Worm (Caenorhabditis elegans) whole organism, L1 larva: ENCODE results near the gene cst-1.

ENCODE experiments used
- C04F5.9 ChIP-seq: sonication (generic microtip); optimal IDR thresholded peaks from 2 replicates; lab custom pipeline; 2016; ENCODE audit warnings: missing genetic modification characterization, missing compliant biosample characterization
- C16A3.4 ChIP-seq: fragments of 150-350 bp; optimal IDR thresholded peaks from 2 replicates; lab custom pipeline; 2014; ENCODE audit warnings: missing biosample characterization, missing genetic modification characterization
- C34B4.2 ChIP-seq: sonication (generic microtip); optimal IDR thresholded peaks from 2 replicates; lab custom pipeline; 2017; ENCODE audit warnings: mild to moderate bottlenecking, missing genetic modification characterization, missing compliant biosample characterization
- aly-2 ChIP-seq: fragments of 150-350 bp; optimal IDR thresholded peaks from 2 replicates; lab custom pipeline; 2014; ENCODE audit warnings: missing biosample characterization, missing genetic modification characterization
- ama-1 ChIP-seq: fragments of 150-350 bp; optimal IDR thresholded peaks from 2 replicates; lab custom pipeline; 2014
- ceh-8 ChIP-seq: fragments of 200-800 bp; sonication (Bioruptor generic); optimal IDR thresholded peaks from 2 replicates; lab custom pipeline; 2018; ENCODE audit warnings: mild to moderate bottlenecking, missing genetic modification characterization, moderate library complexity, missing compliant biosample characterization
- ceh-82 ChIP-seq, 3 experiments: fragments of 150-350 bp in 1 of 3; sonication (generic microtip) in 2 of 3; optimal IDR thresholded peaks; 2 replicates each; lab custom pipeline; 2014 to 2017; ENCODE audit warnings: missing biosample characterization in 3 of 3, missing genetic modification characterization in 3 of 3
- ceh-88 ChIP-seq: fragments of 200-800 bp; sonication (Bioruptor generic); IDR thresholded peaks from 2 replicates; pipeline ENCODE4 v1.3.6; 2022; ENCODE audit warnings: missing genetic modification characterization, missing compliant biosample characterization
- ces-1 ChIP-seq: fragments of 150-350 bp; optimal IDR thresholded peaks from 2 replicates; lab custom pipeline; 2014; ENCODE audit warnings: missing biosample characterization, missing genetic modification reagents, missing genetic modification characterization
- dsc-1 ChIP-seq: sonication (generic microtip); optimal IDR thresholded peaks from 2 replicates; lab custom pipeline; 2016; ENCODE audit warnings: mild to moderate bottlenecking, missing genetic modification characterization, missing compliant biosample characterization
- efl-1 ChIP-seq, 4 experiments: fragments of 150-350 bp; optimal IDR thresholded peaks in 3 of 4; peaks in 1 of 4; 1 replicate in 1 of 4; 2 replicates in 3 of 4; lab custom pipeline; 2014; ENCODE audit warnings: missing biosample characterization in 2 of 4, missing genetic modification characterization in 2 of 4, missing genetic modification reagents in 2 of 4
- efl-3 ChIP-seq: fragments of 200-800 bp; sonication (Bioruptor generic); optimal IDR thresholded peaks from 2 replicates; lab custom pipeline; 2018; ENCODE audit warnings: mild to moderate bottlenecking, missing genetic modification characterization, missing compliant biosample characterization
- egl-13 ChIP-seq: sonication (generic microtip); optimal IDR thresholded peaks from 2 replicates; lab custom pipeline; 2016; ENCODE audit warnings: missing genotype, missing genetic modification reagents, missing genetic modification characterization, missing compliant biosample characterization
- elt-3 ChIP-seq, 6 experiments: fragments of 150-350 bp in 1 of 6; sonication (generic microtip); optimal IDR thresholded peaks; 2 replicates each; lab custom pipeline; 2017 to 2018; ENCODE audit warnings: missing biosample characterization in 6 of 6, missing genetic modification characterization in 6 of 6, inconsistent platforms in 1 of 6
- ets-5 ChIP-seq: fragments of 200-800 bp; sonication (Bioruptor generic); IDR thresholded peaks from 2 replicates; pipeline ENCODE4 v1.3.6; 2022; ENCODE audit warnings: missing genetic modification characterization, missing compliant biosample characterization
- fkh-10 ChIP-seq: sonication (generic microtip); optimal IDR thresholded peaks from 2 replicates; lab custom pipeline; 2017; ENCODE audit warnings: missing biosample characterization, missing genetic modification reagents, missing genetic modification characterization
- fkh-4 ChIP-seq: sonication (generic microtip); optimal IDR thresholded peaks from 2 replicates; lab custom pipeline; 2016; ENCODE audit warnings: missing compliant biosample characterization, missing genetic modification characterization, borderline replicate concordance
- fkh-8 ChIP-seq: sonication (generic microtip); optimal IDR thresholded peaks from 2 replicates; lab custom pipeline; 2016; ENCODE audit warnings: mild to moderate bottlenecking, missing genetic modification characterization, missing compliant biosample characterization
- hlh-4 ChIP-seq: sonication (generic microtip); optimal IDR thresholded peaks from 2 replicates; lab custom pipeline; 2016; ENCODE audit warnings: mild to moderate bottlenecking, missing genetic modification characterization, missing compliant biosample characterization
- irx-1 ChIP-seq: sonication (generic microtip); optimal IDR thresholded peaks from 2 replicates; lab custom pipeline; 2016; ENCODE audit warnings: missing genetic modification characterization, missing compliant biosample characterization
- jun-1 ChIP-seq: fragments of 150-350 bp; optimal IDR thresholded peaks from 2 replicates; lab custom pipeline; 2014; ENCODE audit warnings: missing biosample characterization, missing genetic modification reagents, missing genetic modification characterization
- lin-13 ChIP-seq: fragments of 150-350 bp; optimal IDR thresholded peaks from 2 replicates; lab custom pipeline; 2014; ENCODE audit warnings: missing biosample characterization, missing genetic modification reagents, missing genetic modification characterization
- lin-14 ChIP-seq: fragments of 200-800 bp; sonication (Bioruptor generic); optimal IDR thresholded peaks from 2 replicates; lab custom pipeline; 2018; ENCODE audit warnings: mild to moderate bottlenecking, missing genetic modification characterization, moderate library complexity, missing compliant biosample characterization
- lin-39 ChIP-seq: fragments of 150-350 bp; optimal IDR thresholded peaks from 2 replicates; lab custom pipeline; 2014; ENCODE audit warnings: missing biosample characterization, missing genetic modification reagents, missing genetic modification characterization
- lsy-2 ChIP-seq, 2 experiments: fragments of 150-350 bp; optimal IDR thresholded peaks; 2 replicates each; lab custom pipeline; 2014; ENCODE audit warnings: missing biosample characterization in 2 of 2, missing genetic modification characterization in 2 of 2
- mef-2 ChIP-seq: fragments of 150-350 bp; optimal IDR thresholded peaks from 2 replicates; lab custom pipeline; 2014; ENCODE audit warnings: missing biosample characterization, missing genetic modification characterization
- mep-1 ChIP-seq: fragments of 150-350 bp; optimal IDR thresholded peaks from 2 replicates; lab custom pipeline; 2014; ENCODE audit warnings: missing biosample characterization, missing genetic modification characterization
- nhr-19 ChIP-seq: fragments of 200-800 bp; sonication (Bioruptor generic); conservative IDR thresholded peaks from 2 replicates; pipeline ENCODE4 v1.3.6; 2022; ENCODE audit warnings: missing genetic modification characterization, missing compliant biosample characterization
- nhr-20 ChIP-seq: sonication (generic microtip); optimal IDR thresholded peaks from 2 replicates; lab custom pipeline; 2016; ENCODE audit warnings: mild to moderate bottlenecking, missing genetic modification characterization, missing compliant biosample characterization
- nhr-237 ChIP-seq: fragments of 150-350 bp; optimal IDR thresholded peaks from 2 replicates; lab custom pipeline; 2014; ENCODE audit warnings: missing biosample characterization, missing genetic modification characterization
- nhr-28 ChIP-seq: fragments of 150-350 bp; optimal IDR thresholded peaks from 2 replicates; lab custom pipeline; 2014; ENCODE audit warnings: missing biosample characterization, missing genetic modification characterization
- nhr-47 ChIP-seq: sonication (generic microtip); optimal IDR thresholded peaks from 2 replicates; lab custom pipeline; 2016; ENCODE audit warnings: mild to moderate bottlenecking, missing genetic modification characterization, moderate library complexity, missing compliant biosample characterization
- nhr-71 ChIP-seq: sonication (generic microtip); optimal IDR thresholded peaks from 2 replicates; lab custom pipeline; 2016; ENCODE audit warnings: mild to moderate bottlenecking, missing genetic modification characterization, moderate library complexity, missing compliant biosample characterization
- nhr-76 ChIP-seq: sonication (generic microtip); optimal IDR thresholded peaks from 2 replicates; lab custom pipeline; 2017; ENCODE audit warnings: missing biosample characterization, missing genetic modification characterization
- nhr-84 ChIP-seq: sonication (generic microtip); optimal IDR thresholded peaks from 2 replicates; lab custom pipeline; 2017; ENCODE audit warnings: missing biosample characterization, missing genetic modification characterization
- nhr-85 ChIP-seq: sonication (generic microtip); peaks from one replicate; lab custom pipeline; 2016; ENCODE audit warnings: missing genetic modification characterization, inconsistent platforms, missing compliant biosample characterization
- nhr-90 ChIP-seq: sonication (generic microtip); optimal IDR thresholded peaks from 2 replicates; lab custom pipeline; 2016; ENCODE audit warnings: mild to moderate bottlenecking, missing genetic modification characterization, missing compliant biosample characterization; ENCODE audit not compliant: poor library complexity
- pax-3 ChIP-seq: fragments of 200-800 bp; sonication (Bioruptor generic); optimal IDR thresholded peaks from 2 replicates; lab custom pipeline; 2018; ENCODE audit warnings: mild to moderate bottlenecking, missing genetic modification characterization, moderate library complexity, missing compliant biosample characterization
- rnt-1 ChIP-seq: sonication (generic microtip); optimal IDR thresholded peaks from 2 replicates; lab custom pipeline; 2016; ENCODE audit warnings: mild to moderate bottlenecking, missing genetic modification characterization, moderate library complexity, missing compliant biosample characterization
- sox-4 ChIP-seq: sonication (generic microtip); optimal IDR thresholded peaks from 2 replicates; lab custom pipeline; 2016; ENCODE audit warnings: missing genetic modification characterization, missing compliant biosample characterization
- swsn-7 ChIP-seq: sonication (generic microtip); optimal IDR thresholded peaks from 2 replicates; lab custom pipeline; 2016; ENCODE audit warnings: missing genetic modification characterization, missing compliant biosample characterization
- unc-30 ChIP-seq: sonication (generic microtip); optimal IDR thresholded peaks from 2 replicates; lab custom pipeline; 2017; ENCODE audit warnings: missing biosample characterization, missing genetic modification characterization
- vab-15 ChIP-seq: sonication (generic microtip); optimal IDR thresholded peaks from 2 replicates; lab custom pipeline; 2017; ENCODE audit warnings: missing genotype, mild to moderate bottlenecking, missing genetic modification characterization, missing compliant biosample characterization
- zag-1 ChIP-seq: fragments of 150-350 bp; optimal IDR thresholded peaks from 2 replicates; lab custom pipeline; 2014; ENCODE audit warnings: missing biosample characterization, missing genetic modification characterization

Gene cst-1

ce11 chrX:4307559-4308005, 31.9 kb upstream of the cst-1 start (continued):
- TF ChIP-seq nhr-76 (tag; lab: Kevin White, UChicago) = no peak
- TF ChIP-seq lin-13 (GFP tag; lab: Kevin White, UChicago) = no peak
- peak; percentile 76 for TF ChIP-seq lin-14 (GFP tag; lab: Kevin White, UChicago)
- TF ChIP-seq C34B4.2 (tag; lab: Kevin White, UChicago) = no peak
- TF ChIP-seq fkh-8 (tag; lab: Kevin White, UChicago) = peak; percentile 26
- peak; percentile 46 for TF ChIP-seq dsc-1 (tag; lab: Kevin White, UChicago)
- TF ChIP-seq C04F5.9 (tag; lab: Kevin White, UChicago) = no peak
- TF ChIP-seq nhr-20 = peak; percentile 54
- TF ChIP-seq rnt-1 = peak; percentile 47
- TF ChIP-seq ets-5 (GFP tag; lab: Robert Waterston, UW) = no peak
- no peak for TF ChIP-seq ama-1 (lab: Kevin White, UChicago)
- peak; percentile 73 for TF ChIP-seq nhr-85 (tag; lab: Kevin White, UChicago)
- TF ChIP-seq lsy-2 (tag; optimal IDR thresholded peaks at IDR 0.05; lab: Kevin White, UChicago) = peak; percentile 13 to 41
- TF ChIP-seq unc-30 (tag; lab: Kevin White, UChicago) = no peak
- TF ChIP-seq nhr-47 (tag; lab: Kevin White, UChicago) = peak; percentile 55
- TF ChIP-seq fkh-4 (tag; lab: Kevin White, UChicago) = no peak
- no peak for TF ChIP-seq nhr-84
- no peak for TF ChIP-seq jun-1 (tag; lab: Kevin White, UChicago)
- peak; percentile 61 for TF ChIP-seq irx-1 (tag; lab: Kevin White, UChicago)
- no peak for TF ChIP-seq lin-39 (tag; lab: Kevin White, UChicago)
- peak in 2 of 3 experiments; percentile 4 to 15 for TF ChIP-seq ceh-82 (tag; optimal IDR thresholded peaks at IDR 0.05; lab: Kevin White, UChicago)
- TF ChIP-seq swsn-7 (tag; lab: Kevin White, UChicago) = peak; percentile 48
- no peak for TF ChIP-seq nhr-28 (tag; lab: Kevin White, UChicago)
- no peak for TF ChIP-seq zag-1
- peak; percentile 61 for TF ChIP-seq nhr-71

DNA sequence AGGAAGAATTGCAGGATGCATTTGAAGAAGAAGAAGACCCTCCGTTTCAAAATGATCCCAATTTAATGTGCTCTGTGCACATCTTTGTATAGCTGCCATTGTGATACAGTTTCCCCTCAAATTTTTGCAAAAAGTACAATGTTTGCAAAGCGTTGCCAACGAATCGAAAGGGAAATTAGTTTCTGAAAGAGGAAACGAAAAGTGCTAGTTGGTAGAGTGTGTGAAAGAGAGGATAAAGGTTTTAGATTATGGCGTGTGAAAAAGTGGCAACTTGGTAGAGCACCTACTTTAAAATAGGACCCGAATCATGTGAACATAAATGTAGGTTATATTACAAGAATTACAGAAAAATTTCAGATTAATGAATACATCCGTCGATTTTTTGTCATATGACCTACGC, 27.8 kb upstream of the cst-1 start, which contains the start of gene C52B9.8:
TSS of gene C52B9.8 (minus strand) at position 101 of the 400 bp plus-strand sequence.
- no peak for TF ChIP-seq fkh-4 (tag; lab: Kevin White, UChicago)
- peak; percentile 16 for TF ChIP-seq fkh-8 (tag; lab: Kevin White, UChicago)

- TF ChIP-seq fkh-10 (peak; percentile 95), ceh-8 (GFP tag; lab: Kevin White, UChicago) (no peak), lin-14 (GFP tag; lab: Kevin White, UChicago) (peak; percentile 77), ces-1 (GFP tag; lab: Kevin White, UChicago) (peak; percentile 87), efl-3 (GFP tag; lab: Kevin White, UChicago) (no peak), unc-30 (tag; lab: Kevin White, UChicago) (no peak), nhr-71 (peak; percentile 2)
Observed at ce11 chrX:4314939-4315338, 24.5 kb upstream of the cst-1 start.

DNA sequence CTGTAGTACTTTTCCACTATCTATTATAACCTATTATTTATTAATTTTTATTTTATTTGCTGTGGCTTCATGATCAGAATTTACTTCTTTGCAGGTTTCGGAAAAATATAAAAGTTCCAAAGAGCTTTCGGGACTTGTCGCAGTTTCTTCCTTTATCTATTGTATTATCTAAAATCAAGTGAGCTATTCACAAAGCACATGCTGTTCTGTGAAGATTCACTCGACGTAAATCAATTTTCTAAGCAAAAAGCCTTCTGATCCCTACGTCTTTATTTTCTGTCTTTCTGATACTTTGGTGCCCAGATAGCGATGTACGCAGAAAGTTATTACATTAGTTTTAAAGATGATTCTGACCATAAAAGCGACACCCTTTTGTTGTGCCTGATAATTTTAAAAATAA, 22.3 kb upstream of the cst-1 start:
- TF ChIP-seq pax-3 (no peak), elt-3 (tag; optimal IDR thresholded peaks at IDR 0.05; lab: Kevin White, UChicago) (no peak), ceh-88 (GFP tag; lab: Robert Waterston, UW) (no peak), nhr-19 (no peak), efl-1 (optimal IDR thresholded peaks at IDR 0.05; lab: Kevin White, UChicago) (no peak), efl-1 (GFP tag; optimal IDR thresholded peaks at IDR 0.05 in 1 of 2; lab: Kevin White, UChicago) (peak in 1 of 2 experiments; percentile 2), aly-2 (tag; lab: Kevin White, UChicago) (no peak), mep-1 (tag; lab: Kevin White, UChicago) (no peak), lsy-2 (tag; optimal IDR thresholded peaks at IDR 0.05; lab: Kevin White, UChicago) (no peak), nhr-90 (no peak), lin-14 (GFP tag; lab: Kevin White, UChicago) (peak; percentile 29), mef-2 (tag; lab: Kevin White, UChicago) (no peak), fkh-10 (peak; percentile 75), egl-13 (no peak), hlh-4 (tag; lab: Kevin White, UChicago) (no peak), sox-4 (tag; lab: Kevin White, UChicago) (no peak), C16A3.4 (no peak), nhr-20 (no peak), jun-1 (tag; lab: Kevin White, UChicago) (no peak), ama-1 (lab: Kevin White, UChicago) (no peak), nhr-237 (no peak), vab-15 (tag; lab: Kevin White, UChicago) (no peak)
